Worm (Caenorhabditis elegans) whole organism, mixed stage, embryonic: ENCODE measurements around the gene kcc-2.

ENCODE experiments used
- bed-3 ChIP-seq: fragments of 200-800 bp; sonication (Bioruptor generic); optimal IDR thresholded peaks from 3 replicates; lab custom pipeline; 2018; ENCODE audit warnings: mild to moderate bottlenecking, missing genetic modification characterization, moderate library complexity, missing compliant biosample characterization
- ces-1 ChIP-seq: fragments of 150-350 bp; optimal IDR thresholded peaks from 2 replicates; lab custom pipeline; 2014; ENCODE audit warnings: missing biosample characterization, missing genetic modification reagents, missing genetic modification characterization
- elt-3 ChIP-seq: fragments of 150-350 bp; optimal IDR thresholded peaks from 2 replicates; lab custom pipeline; 2014; ENCODE audit warnings: missing biosample characterization, missing genetic modification characterization
- lin-13 ChIP-seq: fragments of 150-350 bp; optimal IDR thresholded peaks from 2 replicates; lab custom pipeline; 2014; ENCODE audit warnings: missing biosample characterization, missing genetic modification characterization
- nhr-237 ChIP-seq: fragments of 150-350 bp; optimal IDR thresholded peaks from 2 replicates; lab custom pipeline; 2014; ENCODE audit warnings: missing biosample characterization, missing genetic modification characterization
- nhr-28 ChIP-seq: fragments of 150-350 bp; optimal IDR thresholded peaks from 2 replicates; lab custom pipeline; 2014; ENCODE audit warnings: missing biosample characterization, missing genetic modification characterization
- unc-62 ChIP-seq: fragments of 150-350 bp; optimal IDR thresholded peaks from 2 replicates; lab custom pipeline; 2014; ENCODE audit warnings: missing biosample characterization, missing genetic modification reagents, missing genetic modification characterization

ce11 chrIV:6112291-6112690 lies 71.5 kb downstream of the kcc-2 start, which contains the start of gene M03D4.3:
- TF ChIP-seq nhr-28 (tag; lab: Kevin White, UChicago) (no peak), ces-1 (GFP tag; lab: Kevin White, UChicago) (no peak), bed-3 (GFP tag; lab: Kevin White, UChicago) (no peak), nhr-237 (tag; lab: Kevin White, UChicago) (no peak), unc-62 (GFP tag; lab: Kevin White, UChicago) (no peak), lin-13 (no peak), elt-3 (tag; lab: Kevin White, UChicago) (no peak)
